Worm (Caenorhabditis elegans) whole organism, L2 larva: ENCODE measurements around the gene pqn-63.

ENCODE experiments used
- mdl-1 ChIP-seq, 2 experiments: fragments of 150-350 bp in 1 of 2; sonication (generic microtip) in 1 of 2; optimal IDR thresholded peaks; 2 replicates each; lab custom pipeline; 2017; ENCODE audit warnings: missing biosample characterization in 2 of 2, missing genetic modification characterization in 2 of 2
- nhr-129 ChIP-seq: fragments of 150-350 bp; optimal IDR thresholded peaks from 2 replicates; lab custom pipeline; 2014; ENCODE audit warnings: missing biosample characterization, missing genetic modification characterization
- nhr-21 ChIP-seq: fragments of 150-350 bp; optimal IDR thresholded peaks from 2 replicates; lab custom pipeline; 2014; ENCODE audit warnings: missing biosample characterization, missing genetic modification characterization
- nhr-23 ChIP-seq: fragments of 150-350 bp; optimal IDR thresholded peaks from 2 replicates; lab custom pipeline; 2014; ENCODE audit warnings: missing biosample characterization, missing genetic modification reagents, missing genetic modification characterization
- nhr-237 ChIP-seq: fragments of 150-350 bp; optimal IDR thresholded peaks from 2 replicates; lab custom pipeline; 2014; ENCODE audit warnings: missing biosample characterization, missing genetic modification characterization
- nhr-77 ChIP-seq: fragments of 150-350 bp; optimal IDR thresholded peaks from 2 replicates; lab custom pipeline; 2014; ENCODE audit warnings: missing biosample characterization, missing genetic modification characterization

DNA sequence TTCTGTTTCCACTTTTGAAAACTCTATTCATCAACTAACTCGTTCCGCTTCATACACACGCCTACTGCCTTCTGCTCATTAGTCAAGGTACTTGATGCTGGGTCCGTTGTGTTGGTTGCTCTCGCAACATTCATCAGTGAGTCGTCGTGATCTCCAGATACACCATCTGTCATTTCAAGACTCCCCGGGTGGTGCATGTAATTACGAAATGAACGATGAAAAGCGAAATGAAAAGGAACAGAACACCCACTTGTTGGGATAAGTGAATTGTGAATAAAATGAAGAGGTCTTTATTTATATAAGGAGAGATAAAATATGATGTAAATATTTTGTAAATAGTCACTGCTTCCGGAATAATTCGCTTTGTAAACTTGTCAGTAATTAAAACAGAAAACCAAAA lies 48.1 kb downstream of the pqn-63 start:
- TF ChIP-seq mdl-1 (tag; optimal IDR thresholded peaks at IDR 0.05; lab: Kevin White, UChicago) (no peak), nhr-237 (no peak), nhr-77 (no peak), nhr-129 (tag; lab: Kevin White, UChicago) (no peak), nhr-21 (no peak), nhr-23 (no peak)
